Fruit fly (Drosophila melanogaster): ENCODE data around the gene CSN8.

Gene CSN8

dm6 chr2L:8384108-8384601 is 19.5 kb downstream of the CSN8 start, which contains the start of the genes Dad1 and CG13384 (continued):
- TF ChIP-seq prd (optimal IDR thresholded peaks at IDR 0.05): no peak
- peak; percentile 95 for TF ChIP-seq prd (GFP tag; IDR thresholded peaks at IDR 0.05)
- TF ChIP-seq CG6854 (GFP tag; optimal IDR thresholded peaks at IDR 0.05): peak; percentile 88
- TF ChIP-seq B-H1 (GFP tag; IDR thresholded peaks at IDR 0.05): peak; percentile 85
- TF ChIP-seq sqz (GFP tag; optimal IDR thresholded peaks at IDR 0.05): peak; percentile 84
- peak; percentile 91 for TF ChIP-seq dmrt11E (tag; optimal IDR thresholded peaks at IDR 0.05)
- 0 out of 3 replicates have a peak, but pooled peaks have one; percentile 62 for TF ChIP-seq CG2199 (GFP tag; IDR thresholded peaks at IDR 0.05)
- TF ChIP-seq Hmr (GFP tag; optimal IDR thresholded peaks at IDR 0.05): peak; percentile 94
- TF ChIP-seq fd96Cb (tag; optimal IDR thresholded peaks at IDR 0.05): peak; percentile 90
- TF ChIP-seq Atf-2 (GFP tag; optimal IDR thresholded peaks at IDR 0.05): peak; percentile 21
- TF ChIP-seq Stat92E (GFP tag; optimal IDR thresholded peaks at IDR 0.05): peak in 1 of 3 experiments; percentile 81
- no peak for TF ChIP-seq ash1 (GFP tag; optimal IDR thresholded peaks at IDR 0.05)
- peak; percentile 63 for TF ChIP-seq dan (GFP tag; IDR thresholded peaks at IDR 0.05)
- TF ChIP-seq tna (GFP tag; IDR thresholded peaks at IDR 0.05; ENCODE audit: partially characterized antibody): no peak
- peak; percentile 78 for TF ChIP-seq CG31388 (GFP tag; optimal IDR thresholded peaks at IDR 0.05)
- peak; percentile 81 for TF ChIP-seq CG10462 (GFP tag; optimal IDR thresholded peaks at IDR 0.05)
- TF ChIP-seq CG8478 (optimal IDR thresholded peaks at IDR 0.05): no peak
- no peak for TF ChIP-seq pita (GFP tag; optimal IDR thresholded peaks at IDR 0.05)
- peak; percentile 84 for TF ChIP-seq nom (GFP tag; optimal IDR thresholded peaks at IDR 0.05)
- TF ChIP-seq CG12744 (GFP tag; optimal IDR thresholded peaks at IDR 0.05): peak; percentile 77
- peak; percentile 81 for TF ChIP-seq ttk (GFP tag; IDR thresholded peaks at IDR 0.05)
- peak; percentile 26 for TF ChIP-seq her (GFP tag; optimal IDR thresholded peaks at IDR 0.05)
- peak; percentile 92 for TF ChIP-seq CG16815 (GFP tag; optimal IDR thresholded peaks at IDR 0.05)
- no peak for TF ChIP-seq repo (GFP tag; optimal IDR thresholded peaks at IDR 0.05)
- TF ChIP-seq CG17385 (GFP tag; optimal IDR thresholded peaks at IDR 0.05): peak; percentile 92
- peak; percentile 92 for TF ChIP-seq ind (GFP tag; optimal IDR thresholded peaks at IDR 0.05)
- TF ChIP-seq NC2α (GFP tag; optimal IDR thresholded peaks at IDR 0.05): peak; percentile 5
- peak; percentile 57 for TF ChIP-seq CG3065 (GFP tag; optimal IDR thresholded peaks at IDR 0.05)
- peak; percentile 87 for TF ChIP-seq CG9437 (GFP tag; optimal IDR thresholded peaks at IDR 0.05)
- TF ChIP-seq CG16813 (GFP tag; IDR thresholded peaks at IDR 0.05; ENCODE audit: partially characterized antibody): peak; percentile 51; the same call in 1 of the 3 replicates
- TF ChIP-seq HmgD (GFP tag; optimal IDR thresholded peaks at IDR 0.05): peak; percentile 0
- TF ChIP-seq CG12104 (GFP tag; optimal IDR thresholded peaks at IDR 0.05): peak; percentile 80
- TF ChIP-seq lov (optimal IDR thresholded peaks at IDR 0.05): no peak
- no peak for TF ChIP-seq lov (GFP tag; IDR thresholded peaks at IDR 0.05)
- TF ChIP-seq Mrtf (GFP tag; IDR thresholded peaks at IDR 0.05): peak; percentile 88
- TF ChIP-seq CG15514 (GFP tag; optimal IDR thresholded peaks at IDR 0.05): peak; percentile 89
- peak; percentile 48 for TF ChIP-seq ems (GFP tag; optimal IDR thresholded peaks at IDR 0.05)
- TF ChIP-seq CG31365 (tag; optimal IDR thresholded peaks at IDR 0.05): no peak
- TF ChIP-seq Meics (GFP tag; optimal IDR thresholded peaks at IDR 0.05): peak; percentile 95
- TF ChIP-seq CG4707 (GFP tag; optimal IDR thresholded peaks at IDR 0.05): peak; percentile 24
- TF ChIP-seq CG33557 (GFP tag; optimal IDR thresholded peaks at IDR 0.05): peak; percentile 93
- peak; percentile 38 for TF ChIP-seq CG10565 (GFP tag; optimal IDR thresholded peaks at IDR 0.05)
- TF ChIP-seq dysf (GFP tag; IDR thresholded peaks at IDR 0.05): peak; percentile 96
- TF ChIP-seq CG17568 (GFP tag; optimal IDR thresholded peaks at IDR 0.05): peak; percentile 76
- peak; percentile 89 for TF ChIP-seq BtbVII (GFP tag; optimal IDR thresholded peaks at IDR 0.05)
- peak; percentile 66 for TF ChIP-seq maf-S (GFP tag; optimal IDR thresholded peaks at IDR 0.05)
- TF ChIP-seq Taf1 (GFP tag; IDR thresholded peaks at IDR 0.05): peak; percentile 83
- peak; percentile 80 for TF ChIP-seq Asciz (GFP tag; optimal IDR thresholded peaks at IDR 0.05)
- TF ChIP-seq crp (GFP tag; optimal IDR thresholded peaks at IDR 0.05): peak in 1 of 2 experiments; percentile 58
- TF ChIP-seq Mad (GFP tag; optimal IDR thresholded peaks at IDR 0.05): peak; percentile 67
- TF ChIP-seq mirr (GFP tag; optimal IDR thresholded peaks at IDR 0.05): peak; percentile 52

Data from whole organism, embryonic.